Worm (Caenorhabditis elegans): ENCODE results near the gene sre-28.

DNA sequence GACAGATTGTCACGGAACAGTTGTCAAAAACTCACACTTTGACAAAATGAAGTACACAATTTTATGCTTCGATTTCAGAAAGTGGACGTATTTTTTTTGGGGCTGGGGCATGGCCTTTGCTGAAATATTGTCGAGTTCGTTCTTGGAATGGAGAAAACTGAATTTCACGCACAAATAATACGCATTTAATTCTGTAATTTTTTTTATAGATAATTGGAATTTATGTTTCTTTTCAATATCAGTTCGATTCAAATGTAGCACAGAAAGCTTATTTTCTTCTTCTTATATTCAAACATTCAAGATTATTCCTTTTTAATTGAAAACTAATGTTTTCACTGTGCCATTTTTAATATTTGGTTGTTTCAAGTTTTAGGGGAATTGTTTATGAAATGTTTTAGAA, 16.2 kb downstream of the sre-28 start, which contains the start of gene T07C12.10:
- TF ChIP-seq lin-13 (GFP tag; optimal IDR thresholded peaks at IDR 0.05) (no peak), lin-11 (tag; optimal IDR thresholded peaks at IDR 0.05) (no peak), snpc-4 (tag; optimal IDR thresholded peaks at IDR 0.05) (no peak), mdl-1 (tag; optimal IDR thresholded peaks at IDR 0.05) (no peak), ceh-82 (tag; optimal IDR thresholded peaks at IDR 0.05) (no peak), lin-39 (tag; optimal IDR thresholded peaks at IDR 0.05) (no peak), lsy-2 (tag; optimal IDR thresholded peaks at IDR 0.05) (no peak), ZK546.5 (tag; optimal IDR thresholded peaks at IDR 0.05) (no peak)
